Fruit fly (Drosophila melanogaster) whole organism, pupa: ENCODE results near the gene CG42676.
A peak's percentile ranks its signal among the peaks of the same experiment; 100 is the strongest.

Source experiments
- CG10348 ChIP-seq: fragments of 200-800 bp; sonication (Bioruptor generic); IDR thresholded peaks from 2 replicates; pipeline ENCODE4 v1.3.6; 2022; ENCODE audit warnings: missing biosample characterization, missing genetic modification characterization
- CG12605 ChIP-seq: fragments of 200-800 bp; sonication (Bioruptor generic); IDR thresholded peaks from 2 replicates; pipeline ENCODE4 v1.3.6; 2022; ENCODE audit warnings: missing biosample characterization, missing genetic modification characterization
- CG13204 ChIP-seq: fragments of 200-800 bp; sonication (Bioruptor generic); optimal IDR thresholded peaks from 2 replicates; lab custom pipeline; 2018; ENCODE audit warnings: missing biosample characterization, mild to moderate bottlenecking, missing genetic modification characterization, moderate library complexity
- CG14655 ChIP-seq: fragments of 200-800 bp; sonication (Bioruptor generic); optimal IDR thresholded peaks from 3 replicates; lab custom pipeline; 2017; ENCODE audit warnings: mild to moderate bottlenecking, missing biosample characterization, missing genetic modification reagents, missing genetic modification characterization
- CG15710 ChIP-seq: fragments of 200-800 bp; sonication (Bioruptor generic); optimal IDR thresholded peaks from 2 replicates; lab custom pipeline; 2018; ENCODE audit warnings: missing biosample characterization, mild to moderate bottlenecking, missing genetic modification characterization, moderate library complexity
- CG17806 ChIP-seq: fragments of 200-800 bp; sonication (Bioruptor generic); optimal IDR thresholded peaks from 2 replicates; lab custom pipeline; 2018; ENCODE audit warnings: missing biosample characterization, mild to moderate bottlenecking, missing genetic modification characterization, moderate library complexity
- CG32121 ChIP-seq: fragments of 200-800 bp; sonication (Bioruptor generic); IDR thresholded peaks from 2 replicates; pipeline ENCODE4 v1.3.6; 2022; ENCODE audit warnings: missing biosample characterization, missing genetic modification characterization
- CG34367 ChIP-seq: fragments of 200-800 bp; sonication (Bioruptor generic); optimal IDR thresholded peaks from 2 replicates; lab custom pipeline; 2018; ENCODE audit warnings: missing biosample characterization, mild to moderate bottlenecking, missing genetic modification characterization
- CG4496 ChIP-seq: fragments of 200-800 bp; sonication (Bioruptor generic); IDR thresholded peaks from 3 replicates; pipeline ENCODE4 v1.3.6; 2022; ENCODE audit warnings: missing biosample characterization, missing genetic modification characterization
- CG8159 ChIP-seq: fragments of 200-800 bp; sonication (Bioruptor generic); optimal IDR thresholded peaks from 3 replicates; lab custom pipeline; 2018; ENCODE audit warnings: missing biosample characterization, mild to moderate bottlenecking, missing genetic modification characterization, moderate library complexity
- CG8301 ChIP-seq: fragments of 200-800 bp; sonication (Bioruptor generic); optimal IDR thresholded peaks from 2 replicates; lab custom pipeline; 2018; ENCODE audit warnings: missing biosample characterization, mild to moderate bottlenecking, missing genetic modification characterization
- CG9948 ChIP-seq: fragments of 200-800 bp; sonication (Bioruptor generic); optimal IDR thresholded peaks from 2 replicates; lab custom pipeline; 2018; ENCODE audit warnings: missing biosample characterization, mild to moderate bottlenecking, missing genetic modification characterization, moderate library complexity
- D1 ChIP-seq: fragments of 200-800 bp; sonication (Bioruptor generic); optimal IDR thresholded peaks from 2 replicates; lab custom pipeline; 2018; ENCODE audit warnings: missing biosample characterization, mild to moderate bottlenecking, missing genetic modification characterization, moderate library complexity
- EcR ChIP-seq: fragments of 200-800 bp; sonication (Bioruptor generic); optimal IDR thresholded peaks from 3 replicates; lab custom pipeline; 2019; ENCODE audit warnings: missing biosample characterization, missing genetic modification characterization, mild to moderate bottlenecking, moderate library complexity, missing genetic modification reagents
- Ets98B ChIP-seq: fragments of 200-800 bp; sonication (Bioruptor generic); IDR thresholded peaks from 2 replicates; pipeline ENCODE4 v1.3.6; 2022; ENCODE audit warnings: missing biosample characterization, missing genetic modification characterization
- Pif1A ChIP-seq: fragments of 200-800 bp; sonication (Bioruptor generic); optimal IDR thresholded peaks from 3 replicates; lab custom pipeline; 2016; ENCODE audit warnings: missing biosample characterization, missing genetic modification characterization
- Pif1B ChIP-seq: fragments of 200-800 bp; sonication (Bioruptor generic); optimal IDR thresholded peaks from 3 replicates; lab custom pipeline; 2016; ENCODE audit warnings: missing biosample characterization, missing genetic modification characterization
- Snoo ChIP-seq: fragments of 200-800 bp; sonication (Bioruptor generic); optimal IDR thresholded peaks from 3 replicates; lab custom pipeline; 2017; ENCODE audit warnings: missing biosample characterization, mild to moderate bottlenecking, missing genetic modification characterization, inconsistent platforms
- fd96Ca ChIP-seq: fragments of 200-800 bp; sonication (Bioruptor generic); IDR thresholded peaks from 3 replicates; pipeline ENCODE4 v1.3.6; 2022; ENCODE audit warnings: missing biosample characterization, missing genetic modification characterization
- gl ChIP-seq: fragments of 200-800 bp; sonication (Bioruptor generic); optimal IDR thresholded peaks from 2 replicates; lab custom pipeline; 2018; ENCODE audit warnings: missing biosample characterization, mild to moderate bottlenecking, missing genetic modification characterization
- rn ChIP-seq: fragments of 200-800 bp; sonication (Bioruptor generic); IDR thresholded peaks from 2 replicates; pipeline ENCODE4 v1.3.6; 2022; ENCODE audit warnings: missing biosample characterization, missing genetic modification characterization

Gene CG42676

dm6 chr3L:1802802-1803201 lies at the start of gene CG42676, which contains the start of gene JTBR:
Gene CG42676 (plus strand): TSS chr3L:1803107.
Gene JTBR (minus strand): TSS chr3L:1802856.
- peak; percentile 5 for TF ChIP-seq EcR (GFP tag; lab: Kevin White, UChicago)
- no peak for TF ChIP-seq Snoo

- TF ChIP-seq gl = peak; percentile 51
- TF ChIP-seq CG12605 = no peak
- TF ChIP-seq Ets98B (GFP tag; lab: Robert Waterston, UW) = no peak
These were observed 48.6 kb upstream of the CG42676 start for dm6 chr3L:1754262-1754661.

- TF ChIP-seq CG8301 (tag; lab: Kevin White, UChicago) = no peak
- TF ChIP-seq rn (GFP tag; lab: Robert Waterston, UW) = no peak
- TF ChIP-seq CG14655 (GFP tag; lab: Kevin White, UChicago) = no peak
- no peak for TF ChIP-seq CG15710 (tag; lab: Kevin White, UChicago)
- TF ChIP-seq Ets98B (GFP tag; lab: Robert Waterston, UW) = no peak
- no peak for TF ChIP-seq CG9948 (tag; lab: Kevin White, UChicago)
- no peak for TF ChIP-seq CG17806 (tag; lab: Kevin White, UChicago)
- TF ChIP-seq CG12605 = no peak
- no peak for TF ChIP-seq EcR (GFP tag; lab: Kevin White, UChicago)
- TF ChIP-seq Pif1B = no peak
- TF ChIP-seq D1 (tag; lab: Kevin White, UChicago) = no peak
These were observed 48.0 kb upstream of the CG42676 start for dm6 chr3L:1754935-1755334.

- TF ChIP-seq EcR (GFP tag; lab: Kevin White, UChicago) (peak; percentile 84), CG32121 (GFP tag; lab: Robert Waterston, UW) (peak; percentile 34; the same call in 1 of the 2 replicates), Snoo (no peak), D1 (tag; lab: Kevin White, UChicago) (no peak), CG15710 (tag; lab: Kevin White, UChicago) (no peak), CG4496 (0 out of 3 replicates have a peak, but pooled peaks have one; percentile 57), Ets98B (GFP tag; lab: Robert Waterston, UW) (peak; percentile 33; the same call in 1 of the 2 replicates), rn (GFP tag; lab: Robert Waterston, UW) (no peak), CG34367 (tag; lab: Kevin White, UChicago) (no peak), fd96Ca (GFP tag; lab: Robert Waterston, UW) (peak; percentile 36; the same call in 1 of the 3 replicates), CG8301 (tag; lab: Kevin White, UChicago) (no peak), CG10348 (no peak), CG8159 (tag; lab: Kevin White, UChicago) (no peak), CG14655 (GFP tag; lab: Kevin White, UChicago) (no peak), CG13204 (GFP tag; lab: Kevin White, UChicago) (peak; percentile 40), Pif1B (peak; percentile 59), CG17806 (tag; lab: Kevin White, UChicago) (no peak), gl (no peak), CG9948 (tag; lab: Kevin White, UChicago) (no peak), Pif1A (GFP tag; lab: Kevin White, UChicago) (no peak), CG12605 (peak; percentile 62)
These were observed 47.4 kb upstream of the CG42676 start, which contains the start of gene Cht2 for dm6 chr3L:1755458-1755984. Gene Cht2 (minus strand): TSS chr3L:1755934.

dm6 chr3L:1756143-1756542 lies 46.8 kb upstream of the CG42676 start, which contains the start of gene CG8001:
Gene CG8001 (plus strand): TSS chr3L:1756159.
- TF ChIP-seq CG32121 (GFP tag; lab: Robert Waterston, UW) (no peak), CG8159 (tag; lab: Kevin White, UChicago) (no peak), CG9948 (tag; lab: Kevin White, UChicago) (no peak), CG17806 (tag; lab: Kevin White, UChicago) (no peak), CG34367 (tag; lab: Kevin White, UChicago) (no peak), CG14655 (GFP tag; lab: Kevin White, UChicago) (no peak), gl (no peak), Snoo (no peak), Pif1B (no peak), Pif1A (GFP tag; lab: Kevin White, UChicago) (no peak)
- TF ChIP-seq, all 21 proteins: peak for 0

- no peak for TF ChIP-seq CG32121 (GFP tag; lab: Robert Waterston, UW)
- no peak for TF ChIP-seq CG15710 (tag; lab: Kevin White, UChicago)
- no peak for TF ChIP-seq CG9948 (tag; lab: Kevin White, UChicago)
- no peak for TF ChIP-seq D1 (tag; lab: Kevin White, UChicago)
- TF ChIP-seq rn (GFP tag; lab: Robert Waterston, UW) = no peak
- TF ChIP-seq gl = no peak
- no peak for TF ChIP-seq CG14655 (GFP tag; lab: Kevin White, UChicago)
- TF ChIP-seq CG13204 (GFP tag; lab: Kevin White, UChicago) = no peak
- TF ChIP-seq CG8301 (tag; lab: Kevin White, UChicago) = no peak
- TF ChIP-seq, all 21 proteins: peak for 0
These were observed 31.2 kb upstream of the CG42676 start, which contains the start of gene Dhc62B for dm6 chr3L:1771658-1772057. Gene Dhc62B (minus strand): TSS chr3L:1771758.

dm6 chr3L:1772593-1772992 lies 30.3 kb upstream of the CG42676 start:
- no peak for TF ChIP-seq CG10348
- no peak for TF ChIP-seq CG15710 (tag; lab: Kevin White, UChicago)
- TF ChIP-seq CG4496 = no peak
- TF ChIP-seq CG9948 (tag; lab: Kevin White, UChicago) = no peak
